Fruit fly (Drosophila melanogaster) whole organism, embryonic: ENCODE measurements around the gene Cp18.

Experiments used
- Hr39 ChIP-seq: fragments of >200 bp; optimal IDR thresholded peaks from 2 replicates; lab custom pipeline; 2017
- odd ChIP-seq: fragments of 200-800 bp; sonication (Bioruptor generic); optimal IDR thresholded peaks from 2 replicates; lab custom pipeline; 2017; ENCODE audit warnings: missing biosample characterization, mild to moderate bottlenecking, missing genetic modification characterization

- TF ChIP-seq odd (GFP tag; lab: Kevin White, UChicago) (no peak), Hr39 (lab: Kevin White, UChicago) (no peak)
Measured at dm6 chr3L:8695959-8696358, 30.6 kb upstream of the Cp18 start.
